Fruit fly (Drosophila melanogaster): ENCODE data around the gene DIP-gamma.

The DIP-gamma gene

dm6 chr3R:28880066-28880842 lies 89.9 kb downstream of the DIP-gamma start, which contains the start of the genes Nepl19 and Nepl20 (continued):
- peak; percentile 92 for TF ChIP-seq CG1603 (tag; optimal IDR thresholded peaks at IDR 0.05)
- TF ChIP-seq org-1 (GFP tag; optimal IDR thresholded peaks at IDR 0.05) = peak; percentile 80
- peak; percentile 75 for TF ChIP-seq az2 (GFP tag; optimal IDR thresholded peaks at IDR 0.05)
- peak; percentile 79 for TF ChIP-seq CG4820 (GFP tag; optimal IDR thresholded peaks at IDR 0.05)
- TF ChIP-seq Scr (GFP tag; IDR thresholded peaks at IDR 0.05; ENCODE audit: partially characterized antibody) = peak; percentile 32; the same call in 1 of the 2 replicates
- peak; percentile 56 for TF ChIP-seq CG1602 (GFP tag; optimal IDR thresholded peaks at IDR 0.05)
- TF ChIP-seq CG15696 (tag; optimal IDR thresholded peaks at IDR 0.05) = peak; percentile 65
- peak; percentile 69 for TF ChIP-seq Awh (GFP tag; IDR thresholded peaks at IDR 0.05)
- peak; percentile 38 for TF ChIP-seq gcm2 (GFP tag; optimal IDR thresholded peaks at IDR 0.05)
- TF ChIP-seq sob (GFP tag; IDR thresholded peaks at IDR 0.05) = peak; percentile 88
- peak; percentile 65 for TF ChIP-seq CG34376 (GFP tag; optimal IDR thresholded peaks at IDR 0.05)
- peak; percentile 49 for TF ChIP-seq Gsc (GFP tag; IDR thresholded peaks at IDR 0.05)
- no peak for TF ChIP-seq Hey (tag; optimal IDR thresholded peaks at IDR 0.05)
- TF ChIP-seq lab (GFP tag; optimal IDR thresholded peaks at IDR 0.05) = peak; percentile 93
- TF ChIP-seq H15 (GFP tag; IDR thresholded peaks at IDR 0.05) = peak; percentile 86
- peak; percentile 52 for TF ChIP-seq CG2875 (GFP tag; optimal IDR thresholded peaks at IDR 0.05)
- peak; percentile 52 for TF ChIP-seq jing (GFP tag; optimal IDR thresholded peaks at IDR 0.05)
- no peak for TF ChIP-seq knrl (GFP tag; IDR thresholded peaks at IDR 0.05; ENCODE audit: partially characterized antibody)
- TF ChIP-seq CG10654 (GFP tag; optimal IDR thresholded peaks at IDR 0.05) = peak; percentile 68
- peak; percentile 77 for TF ChIP-seq CG6272 (GFP tag; IDR thresholded peaks at IDR 0.05)
- peak; percentile 70 for TF ChIP-seq gcm (GFP tag; optimal IDR thresholded peaks at IDR 0.05)
- peak; percentile 68; the same call in 1 of the 3 replicates for TF ChIP-seq so (GFP tag; IDR thresholded peaks at IDR 0.05)
- peak; percentile 71 for TF ChIP-seq CG14667 (GFP tag; IDR thresholded peaks at IDR 0.05)
- peak; percentile 73 for TF ChIP-seq CG17385 (GFP tag; optimal IDR thresholded peaks at IDR 0.05)
- peak; percentile 53; the same call in 1 of the 2 replicates for TF ChIP-seq MBD-R2 (GFP tag; IDR thresholded peaks at IDR 0.05)
- no peak for TF ChIP-seq slou (GFP tag; optimal IDR thresholded peaks at IDR 0.05)
- peak; percentile 20 for TF ChIP-seq cato (GFP tag; optimal IDR thresholded peaks at IDR 0.05; ENCODE audit: borderline replicate concordance)
- TF ChIP-seq Elba2 (GFP tag; optimal IDR thresholded peaks at IDR 0.05) = no peak
- peak; percentile 79 for TF ChIP-seq HLH3B (GFP tag; IDR thresholded peaks at IDR 0.05)
- TF ChIP-seq Myb (GFP tag; optimal IDR thresholded peaks at IDR 0.05) = peak; percentile 29
- TF ChIP-seq CG8924 (tag; optimal IDR thresholded peaks at IDR 0.05) = peak; percentile 81
- TF ChIP-seq Atf3 (GFP tag; optimal IDR thresholded peaks at IDR 0.05) = no peak
- TF ChIP-seq Lpt (GFP tag; optimal IDR thresholded peaks at IDR 0.05) = no peak
- peak; percentile 87 for TF ChIP-seq CG2712 (tag; optimal IDR thresholded peaks at IDR 0.05)
- peak; percentile 64 for TF ChIP-seq Hand (GFP tag; optimal IDR thresholded peaks at IDR 0.05)
- TF ChIP-seq tx (GFP tag; optimal IDR thresholded peaks at IDR 0.05) = no peak
- peak; percentile 80 for TF ChIP-seq CG10979 (tag; optimal IDR thresholded peaks at IDR 0.05)
- peak; percentile 55 for TF ChIP-seq CG2202 (tag; optimal IDR thresholded peaks at IDR 0.05)
- TF ChIP-seq CG34224 (GFP tag; IDR thresholded peaks at IDR 0.05; ENCODE audit: partially characterized antibody) = no peak
- peak; percentile 87 for TF ChIP-seq Fer1 (GFP tag; optimal IDR thresholded peaks at IDR 0.05)
- peak; percentile 41; the same call in 1 of the 2 replicates for TF ChIP-seq toy (GFP tag; IDR thresholded peaks at IDR 0.05)
- TF ChIP-seq CG13296 (GFP tag; optimal IDR thresholded peaks at IDR 0.05) = peak; percentile 74
- peak; percentile 93 for TF ChIP-seq vvl (GFP tag; IDR thresholded peaks at IDR 0.05)
- peak; percentile 44 for TF ChIP-seq Vsx1 (GFP tag; optimal IDR thresholded peaks at IDR 0.05)
- TF ChIP-seq CG8089 (GFP tag; optimal IDR thresholded peaks at IDR 0.05) = no peak
- peak; percentile 41 for TF ChIP-seq odd (GFP tag; optimal IDR thresholded peaks at IDR 0.05)
- TF ChIP-seq gsb (GFP tag; IDR thresholded peaks at IDR 0.05) = peak; percentile 78
- TF ChIP-seq Ets97D (GFP tag; optimal IDR thresholded peaks at IDR 0.05) = peak; percentile 7
- peak; percentile 64 for TF ChIP-seq CG10543 (GFP tag; optimal IDR thresholded peaks at IDR 0.05)

Data from whole organism, embryonic.